Worm (Caenorhabditis elegans): ENCODE results near the gene ins-16.

- TF ChIP-seq lin-13 (tag; optimal IDR thresholded peaks at IDR 0.05) (no peak), ces-1 (GFP tag; optimal IDR thresholded peaks at IDR 0.05) (no peak), elt-3 (tag; optimal IDR thresholded peaks at IDR 0.05) (no peak), nhr-237 (tag; optimal IDR thresholded peaks at IDR 0.05) (no peak)
Measured at ce11 chrIII:2068248-2068647, 7.5 kb upstream of the ins-16 start, which contains the start of gene Y39A3A.3.

All from whole organism, mixed stage, embryonic.